Worm (Caenorhabditis elegans): ENCODE measurements around the gene F35E8.2.

F35E8.2 gene

DNA sequence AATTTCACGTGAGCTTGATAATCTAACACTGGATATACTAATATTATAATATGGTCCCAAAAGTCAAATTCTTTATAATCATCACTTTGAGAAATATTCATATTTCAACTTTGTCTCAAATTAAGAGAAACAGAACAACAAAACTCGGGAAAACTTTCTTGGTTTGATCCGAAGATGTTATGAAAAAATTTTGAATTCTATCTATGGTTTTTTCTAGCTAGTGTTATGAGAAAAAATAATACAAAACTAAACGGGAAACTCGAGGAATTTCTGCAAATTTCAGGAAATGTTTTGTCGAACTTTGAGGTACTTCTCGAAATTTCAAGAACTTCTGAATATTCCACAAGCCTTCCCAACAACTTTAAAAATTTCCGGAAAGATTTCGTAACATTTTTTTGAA, 45.4 kb downstream of the F35E8.2 start, which contains the start of gene srw-59:
Gene srw-59, minus strand, starts transcription at position 101 of the 400 bp plus-strand sequence.
- TF ChIP-seq C06A6.2 (GFP tag; conservative IDR thresholded peaks at IDR 0.05) (no peak), rcor-1 (GFP tag; IDR thresholded peaks at IDR 0.05) (no peak), cebp-2 (GFP tag; IDR thresholded peaks at IDR 0.05) (no peak), F39B2.1 (GFP tag; IDR thresholded peaks at IDR 0.05) (no peak)

DNA sequence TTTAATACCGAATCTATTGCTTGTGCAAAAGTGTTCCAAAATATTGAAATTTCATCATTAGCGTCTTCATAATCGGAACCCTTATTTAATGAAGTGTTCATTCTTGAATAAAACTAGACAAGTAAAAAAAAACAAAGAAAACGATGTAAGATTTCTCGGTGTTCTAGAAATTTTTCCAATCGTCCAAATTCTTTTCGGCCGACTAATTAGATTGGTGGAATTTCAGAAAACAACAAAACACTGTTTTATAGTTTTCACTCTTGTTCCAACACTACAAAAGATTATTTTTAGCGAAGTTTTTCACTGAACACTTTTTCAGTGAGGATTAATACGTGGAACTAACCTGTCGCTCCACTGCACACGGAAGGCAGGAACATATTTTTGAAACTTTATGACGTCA, 47.3 kb downstream of the F35E8.2 start, which contains the start of gene srw-56:
Gene srw-56, minus strand, starts transcription at position 101 of the 400 bp plus-strand sequence.
- TF ChIP-seq hlh-26 (GFP tag; conservative IDR thresholded peaks at IDR 0.05) (no peak), pbrm-1 (GFP tag; IDR thresholded peaks at IDR 0.05) (no peak), ceh-79 (tag; optimal IDR thresholded peaks at IDR 0.05) (no peak), ccch-3 (GFP tag; optimal IDR thresholded peaks at IDR 0.05) (no peak), B0336.3 (GFP tag; IDR thresholded peaks at IDR 0.05) (no peak), madf-8 (GFP tag; conservative IDR thresholded peaks at IDR 0.05) (no peak), bed-1 (GFP tag; IDR thresholded peaks at IDR 0.05) (no peak), hlh-12 (tag; optimal IDR thresholded peaks at IDR 0.05) (no peak), hmg-1.2 (GFP tag; IDR thresholded peaks at IDR 0.05) (no peak)

DNA sequence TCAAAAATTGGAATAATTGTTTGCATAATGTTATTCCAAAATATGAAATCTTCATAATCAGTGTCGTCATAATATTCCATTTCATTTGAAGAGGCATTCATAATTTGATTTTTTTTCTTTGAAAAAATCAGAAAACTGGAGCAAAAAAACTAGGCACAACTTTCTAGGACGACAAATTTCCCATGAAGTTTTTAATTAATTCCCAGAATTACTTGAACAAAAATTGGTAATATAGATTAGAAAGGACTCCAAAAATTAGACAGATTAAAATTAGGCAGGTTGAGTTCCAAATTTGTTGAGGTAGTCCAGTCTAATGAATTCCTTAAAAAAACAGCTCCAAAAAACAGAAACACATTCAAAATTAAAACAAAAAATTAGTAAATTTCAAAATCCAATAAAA, 49.5 kb downstream of the F35E8.2 start, which contains the start of gene srw-57:
Gene srw-57, minus strand, starts transcription at position 101 of the 400 bp plus-strand sequence.
- TF ChIP-seq nhr-90 (tag; optimal IDR thresholded peaks at IDR 0.05) (no peak), lsl-1 (GFP tag; optimal IDR thresholded peaks at IDR 0.05) (no peak)

DNA sequence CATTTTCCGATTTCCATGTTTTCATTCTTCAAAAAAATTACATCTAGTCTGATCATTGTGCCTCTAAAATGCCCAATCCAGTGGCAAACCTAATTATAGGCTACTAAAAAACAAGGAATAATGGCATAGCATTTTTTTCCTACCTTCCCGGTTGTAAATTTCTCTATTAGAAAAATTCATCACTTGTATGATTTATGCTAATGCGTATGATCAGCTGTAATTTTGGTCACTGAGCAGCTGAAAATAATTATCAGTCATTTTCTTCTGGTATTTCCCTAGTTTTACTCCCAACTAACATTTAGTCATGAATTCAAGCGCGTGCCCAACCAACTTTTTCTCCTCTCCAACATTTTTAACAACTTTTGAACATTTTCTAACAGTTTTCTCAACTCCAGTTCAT, 50.0 kb downstream of the F35E8.2 start, which contains the start of gene srh-186:
Gene srh-186, plus strand, starts transcription at position 301 of the 400 bp plus-strand sequence.
- no peak for TF ChIP-seq ekl-4 (GFP tag; IDR thresholded peaks at IDR 0.05)
- TF ChIP-seq nhr-179 (tag; optimal IDR thresholded peaks at IDR 0.05), result no peak
- no peak for TF ChIP-seq hsf-1 (GFP tag; IDR thresholded peaks at IDR 0.05)
- TF ChIP-seq repo-1 (tag; optimal IDR thresholded peaks at IDR 0.05), result no peak
- TF ChIP-seq lin-35 (GFP tag; optimal IDR thresholded peaks at IDR 0.05), result no peak
- TF ChIP-seq chd-7 (tag; optimal IDR thresholded peaks at IDR 0.05), result no peak
- TF ChIP-seq attf-6 (GFP tag; IDR thresholded peaks at IDR 0.05), result no peak
- no peak for TF ChIP-seq him-1 (tag; optimal IDR thresholded peaks at IDR 0.05)
- TF ChIP-seq hmg-1.2 (GFP tag; IDR thresholded peaks at IDR 0.05), result no peak
- TF ChIP-seq snpc-1.3 (tag; optimal IDR thresholded peaks at IDR 0.05; ENCODE audit: insufficient read depth), result no peak
- no peak for TF ChIP-seq C17E4.6 (GFP tag; IDR thresholded peaks at IDR 0.05)
- TF ChIP-seq unc-130 (GFP tag; optimal IDR thresholded peaks at IDR 0.05), result no peak
- no peak for TF ChIP-seq B0019.2 (GFP tag; conservative IDR thresholded peaks at IDR 0.05)
- no peak for TF ChIP-seq mes-4 (tag; optimal IDR thresholded peaks at IDR 0.05)
- TF ChIP-seq fkh-3 (tag; optimal IDR thresholded peaks at IDR 0.05), result no peak

Measured in whole organism, young adult.